Worm (Caenorhabditis elegans) whole organism, dauer: Measurements from ENCODE around the gene zipt-7.2.

Experiments used
- unc-62 ChIP-seq: sonication (generic microtip); optimal IDR thresholded peaks from 2 replicates; lab custom pipeline; 2017; ENCODE audit warnings: missing biosample characterization, missing genetic modification reagents, missing genetic modification characterization

Gene zipt-7.2

ce11 chrX:15507830-15508347 is at the start of gene zipt-7.2:
zipt-7.2 (minus strand) TSS chrX:15507880.
- no peak for TF ChIP-seq unc-62 (GFP tag; lab: Kevin White, UChicago)

DNA sequence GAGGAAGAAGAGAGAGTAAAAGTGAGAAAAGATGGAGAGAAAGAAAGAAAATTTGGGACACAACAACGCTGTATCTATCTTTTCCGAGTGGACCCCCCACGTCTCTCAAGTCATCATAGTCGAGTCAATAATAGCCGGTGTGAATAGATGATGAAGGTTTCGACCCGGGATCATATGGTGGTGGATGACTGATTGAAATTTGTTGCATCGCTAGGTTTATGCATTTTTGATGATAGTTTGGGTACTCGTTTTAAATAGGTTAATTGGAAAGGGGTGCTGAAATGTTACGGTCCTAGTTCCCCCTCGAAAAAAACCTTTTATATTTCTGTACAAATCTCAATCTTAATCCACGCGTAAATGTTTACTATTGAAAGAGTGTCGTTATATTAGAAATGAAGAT is 47.8 kb upstream of the zipt-7.2 start:
- TF ChIP-seq unc-62 (GFP tag; lab: Kevin White, UChicago), result no peak

ce11 chrX:15554910-15555309 is 47.2 kb upstream of the zipt-7.2 start:
- no peak for TF ChIP-seq unc-62 (GFP tag; lab: Kevin White, UChicago)

DNA sequence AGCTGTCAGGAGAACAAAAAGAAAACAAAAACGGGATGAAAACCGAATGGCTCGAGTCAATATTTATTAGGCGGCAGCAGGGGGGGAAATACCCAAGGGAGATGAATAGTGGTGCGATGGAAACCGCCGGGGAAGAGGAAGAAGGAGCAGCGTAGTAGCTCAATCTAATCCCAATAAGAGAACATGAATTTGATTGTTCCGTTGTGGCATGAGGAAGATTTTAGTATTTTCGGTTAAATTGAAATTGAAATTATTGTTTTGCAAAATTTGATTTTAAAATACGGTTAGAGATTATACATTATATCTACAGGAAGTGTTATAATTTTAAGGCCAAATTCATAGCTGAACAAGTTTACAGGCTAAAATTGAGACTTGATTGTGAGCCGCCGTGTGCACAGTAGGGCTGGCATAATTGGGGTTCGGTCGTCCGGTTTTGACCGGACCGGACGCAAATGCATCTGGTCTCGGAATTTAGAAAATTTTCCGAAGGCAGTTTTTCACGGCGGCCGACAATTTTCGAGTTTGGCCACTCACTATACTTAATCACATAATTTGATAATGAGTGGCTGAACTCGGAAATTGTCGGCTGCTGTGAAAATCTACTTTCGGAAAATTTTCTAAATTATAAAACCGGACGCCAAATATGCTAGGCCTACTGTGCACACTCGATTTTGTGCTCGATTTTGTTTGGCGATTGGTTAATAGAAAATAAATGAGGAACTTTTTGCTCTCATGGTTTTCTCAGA is 44.5 kb upstream of the zipt-7.2 start:
- TF ChIP-seq unc-62 (GFP tag; lab: Kevin White, UChicago), result no peak

- no peak for TF ChIP-seq unc-62 (GFP tag; lab: Kevin White, UChicago)
Observed at ce11 chrX:15550769-15551168, 43.1 kb upstream of the zipt-7.2 start.

DNA sequence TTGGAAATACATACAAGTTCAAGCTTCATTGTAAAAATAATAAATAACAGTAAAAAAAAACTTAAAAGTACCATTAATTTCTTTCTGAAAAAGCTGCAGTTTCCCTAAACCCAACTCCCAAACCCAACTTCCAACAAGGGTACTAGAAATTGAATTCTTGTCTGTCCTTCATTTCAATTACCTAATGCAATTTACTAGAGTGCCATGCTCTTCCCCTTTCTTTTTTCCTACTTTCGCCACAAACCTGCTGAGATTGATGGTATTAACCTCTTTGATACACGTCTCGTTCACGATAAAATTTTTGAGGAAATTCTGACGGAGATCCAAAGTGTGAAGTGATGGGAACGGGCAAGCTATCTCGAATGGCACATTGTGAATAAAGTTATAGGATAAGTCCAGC is 40.2 kb upstream of the zipt-7.2 start:
- no peak for TF ChIP-seq unc-62 (GFP tag; lab: Kevin White, UChicago)

DNA sequence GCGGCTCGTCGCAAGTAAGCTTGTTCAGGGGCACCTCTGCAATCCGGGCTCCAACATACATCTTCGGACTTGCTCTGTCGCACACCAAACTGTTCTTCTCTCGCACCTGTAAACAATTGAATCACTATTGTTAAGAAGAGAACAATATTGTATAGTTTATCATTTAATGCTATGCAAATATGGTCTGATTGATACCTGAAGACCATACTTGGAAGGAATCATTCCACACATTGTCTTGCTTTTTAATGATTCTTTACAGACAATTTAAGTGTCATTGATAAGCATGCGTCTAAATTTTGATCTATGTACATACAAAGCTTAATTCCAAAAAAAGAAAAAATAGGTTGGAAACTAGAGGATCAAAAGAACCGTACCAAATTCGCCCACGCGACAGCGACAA is 39.3 kb upstream of the zipt-7.2 start:
- no peak for TF ChIP-seq unc-62 (GFP tag; lab: Kevin White, UChicago)

DNA sequence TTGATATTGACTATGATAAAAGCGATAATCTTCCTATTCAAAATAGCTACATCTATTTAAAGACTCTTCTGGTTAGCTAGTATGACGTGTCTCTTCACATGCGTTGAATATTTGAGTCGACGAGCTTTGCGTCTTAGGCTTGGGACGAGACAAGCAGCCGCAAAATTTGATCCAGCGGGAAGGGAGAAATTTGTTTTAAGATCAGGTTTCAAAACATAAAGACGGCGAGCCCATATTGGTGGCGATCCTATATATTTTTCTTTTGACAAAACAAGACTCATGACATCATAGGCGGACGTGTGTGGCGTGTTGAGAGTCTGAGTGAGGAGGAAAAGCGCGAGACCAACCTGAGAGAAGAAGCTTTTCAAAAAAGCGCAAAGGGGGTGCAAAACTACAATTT is 37.8 kb upstream of the zipt-7.2 start:
- TF ChIP-seq unc-62 (GFP tag; lab: Kevin White, UChicago), result no peak

DNA sequence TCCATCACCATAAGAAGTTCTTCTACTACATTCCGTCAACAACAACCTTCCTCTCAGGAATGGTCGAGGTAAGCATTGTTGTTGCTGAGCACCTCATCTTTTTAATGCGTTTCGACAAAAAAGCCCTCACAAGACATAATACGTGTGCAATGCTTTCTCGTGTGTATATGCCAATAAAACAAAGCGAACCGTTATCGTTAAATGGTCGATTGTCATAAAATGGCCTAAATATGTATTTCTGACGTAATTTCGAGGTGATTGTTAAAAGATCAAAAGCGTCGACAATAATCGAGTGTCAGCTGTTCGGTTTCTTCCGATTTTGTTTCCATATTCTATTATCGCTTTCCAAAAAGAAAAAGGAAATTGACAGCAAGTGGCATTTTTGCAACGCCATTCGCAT is 37.0 kb upstream of the zipt-7.2 start:
- no peak for TF ChIP-seq unc-62 (GFP tag; lab: Kevin White, UChicago)

DNA sequence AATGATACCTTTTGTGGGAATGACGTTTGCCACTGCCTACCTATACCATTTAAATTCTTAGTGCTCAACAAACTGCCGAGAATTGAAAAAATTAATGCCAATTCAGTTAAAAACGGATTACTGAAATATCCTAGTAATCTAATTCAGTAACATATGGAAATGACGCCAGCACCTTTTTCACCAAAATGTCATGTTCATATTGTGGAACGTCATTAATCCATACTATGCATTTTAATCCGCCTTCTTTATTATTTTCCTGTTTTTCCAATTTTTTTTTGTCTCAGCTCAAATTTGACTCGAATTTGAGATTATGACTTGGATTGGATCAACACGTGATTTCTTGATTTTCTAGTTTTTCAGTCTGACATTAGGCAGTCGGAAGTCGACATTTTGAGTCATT is 33.8 kb upstream of the zipt-7.2 start:
- TF ChIP-seq unc-62 (GFP tag; lab: Kevin White, UChicago), result no peak

DNA sequence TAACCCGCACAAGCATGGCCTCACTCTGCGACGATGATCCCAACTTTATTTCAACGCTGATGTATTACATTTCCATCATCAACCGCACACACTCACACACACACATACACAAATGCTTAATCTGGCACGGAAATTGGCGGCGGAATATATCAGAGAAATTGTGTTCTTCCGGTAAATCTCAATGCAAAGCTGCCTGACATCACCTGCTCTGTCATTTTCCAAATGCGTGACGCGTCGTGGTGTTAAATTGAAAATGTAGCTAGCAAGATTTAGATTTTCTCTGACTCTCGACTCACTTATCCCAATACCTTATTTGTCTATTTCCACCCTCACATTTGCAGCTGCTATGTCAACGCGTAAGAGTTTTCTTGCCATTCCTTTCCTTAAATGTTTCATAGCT is 31.6 kb upstream of the zipt-7.2 start:
- no peak for TF ChIP-seq unc-62 (GFP tag; lab: Kevin White, UChicago)

DNA sequence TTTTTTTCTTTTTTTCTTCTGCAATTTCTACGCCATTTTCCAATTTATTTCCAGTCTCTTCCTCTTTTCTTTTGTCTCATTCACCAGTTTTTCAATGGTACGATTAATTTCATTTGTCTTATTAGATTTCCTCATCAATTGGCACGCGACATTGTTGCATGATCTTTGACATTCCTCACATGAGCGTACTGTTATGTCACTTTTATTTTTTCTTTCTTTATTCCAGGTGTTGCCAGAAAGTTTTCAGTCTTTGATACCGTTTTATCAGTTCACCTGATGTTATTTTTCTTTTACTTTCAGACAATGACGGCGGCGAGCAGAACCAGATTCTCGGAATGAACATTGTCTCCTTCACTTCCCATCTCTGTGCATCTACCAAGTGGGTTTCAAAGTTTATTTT is 29.7 kb upstream of the zipt-7.2 start, which contains the start of the genes olrn-1 and C02C6.14:
Gene olrn-1, plus strand, starts transcription at position 301 of the 400 bp plus-strand sequence.
Gene C02C6.14, plus strand, starts transcription at position 304 of the 400 bp plus-strand sequence.
- no peak for TF ChIP-seq unc-62 (GFP tag; lab: Kevin White, UChicago)

DNA sequence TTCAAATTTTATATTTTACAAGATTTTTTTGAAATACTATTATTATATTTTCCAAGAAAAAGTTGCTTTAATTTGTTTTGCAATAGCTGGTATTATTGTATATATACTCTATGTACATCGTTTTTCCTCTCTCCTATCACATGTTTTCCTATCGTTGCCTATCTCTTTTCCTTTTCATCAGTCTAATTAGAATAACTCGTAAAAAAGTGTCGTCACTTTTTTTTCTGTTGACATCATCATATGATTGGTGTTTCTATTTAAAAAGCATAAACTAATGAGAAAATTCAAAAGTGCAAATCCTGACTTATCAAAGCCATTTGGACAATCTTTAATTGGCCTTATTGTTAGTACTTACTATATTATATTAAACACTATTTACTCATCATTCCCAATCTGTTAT is 28.3 kb upstream of the zipt-7.2 start:
- TF ChIP-seq unc-62 (GFP tag; lab: Kevin White, UChicago), result no peak

DNA sequence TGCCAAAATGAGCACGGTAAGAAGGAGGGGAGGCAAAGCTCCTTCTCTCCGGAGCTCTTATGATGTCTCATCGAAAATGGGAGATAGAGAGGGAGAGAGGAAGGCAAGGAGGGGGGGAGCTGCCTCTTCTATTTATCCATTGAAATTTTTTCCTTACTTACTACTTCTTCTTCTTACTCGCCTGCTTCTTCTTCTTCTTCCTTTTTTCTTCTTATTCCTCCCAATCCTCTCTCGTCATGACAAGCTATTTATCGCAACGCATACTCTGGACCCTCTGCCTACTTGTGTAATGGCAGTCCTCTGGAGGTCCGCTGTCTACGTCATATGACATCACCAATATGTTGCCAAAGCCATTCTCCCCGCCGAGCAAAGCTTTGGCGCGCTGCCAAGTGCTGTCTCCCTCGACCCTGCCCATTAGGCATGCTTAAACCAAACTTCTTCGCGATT is 27.5 kb upstream of the zipt-7.2 start:
- no peak for TF ChIP-seq unc-62 (GFP tag; lab: Kevin White, UChicago)

DNA sequence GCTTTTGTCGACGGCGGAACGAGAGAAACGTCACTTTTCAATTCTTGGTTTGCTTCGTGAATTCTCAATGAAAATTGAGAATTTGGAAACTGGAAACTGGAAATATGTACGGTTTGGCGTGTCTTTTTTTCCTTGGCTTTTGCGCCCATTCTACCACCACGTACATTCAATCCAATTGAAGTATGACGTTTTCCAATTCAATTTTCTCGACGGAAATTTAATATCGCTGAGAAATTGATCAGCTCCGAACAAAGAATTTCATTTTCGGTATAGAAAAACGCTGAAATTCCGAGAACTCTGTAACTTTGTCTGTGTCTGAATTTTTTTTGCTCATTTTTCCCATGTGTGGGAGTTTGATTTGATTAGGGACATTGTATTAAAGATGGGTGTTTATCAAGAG is 25.6 kb upstream of the zipt-7.2 start:
- no peak for TF ChIP-seq unc-62 (GFP tag; lab: Kevin White, UChicago)

DNA sequence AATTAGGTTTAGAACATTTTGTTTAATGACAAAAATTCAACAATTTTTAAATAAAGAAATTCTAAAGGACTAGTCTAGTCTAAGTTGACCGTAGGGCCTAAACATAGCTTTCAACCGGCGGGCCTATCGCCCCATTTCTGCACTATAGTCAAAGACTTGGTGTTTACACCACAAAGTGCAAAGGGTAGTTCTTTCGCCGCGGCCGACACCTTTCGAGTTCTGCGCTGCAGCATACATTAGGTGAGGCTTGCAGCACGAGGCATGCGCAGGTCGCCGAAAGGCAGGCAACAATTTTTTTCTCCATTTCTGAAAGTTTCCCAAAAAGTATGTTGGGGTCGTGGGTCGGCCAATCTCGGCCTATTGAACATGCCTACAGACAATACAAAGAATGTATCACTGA is 20.8 kb upstream of the zipt-7.2 start:
- no peak for TF ChIP-seq unc-62 (GFP tag; lab: Kevin White, UChicago)

DNA sequence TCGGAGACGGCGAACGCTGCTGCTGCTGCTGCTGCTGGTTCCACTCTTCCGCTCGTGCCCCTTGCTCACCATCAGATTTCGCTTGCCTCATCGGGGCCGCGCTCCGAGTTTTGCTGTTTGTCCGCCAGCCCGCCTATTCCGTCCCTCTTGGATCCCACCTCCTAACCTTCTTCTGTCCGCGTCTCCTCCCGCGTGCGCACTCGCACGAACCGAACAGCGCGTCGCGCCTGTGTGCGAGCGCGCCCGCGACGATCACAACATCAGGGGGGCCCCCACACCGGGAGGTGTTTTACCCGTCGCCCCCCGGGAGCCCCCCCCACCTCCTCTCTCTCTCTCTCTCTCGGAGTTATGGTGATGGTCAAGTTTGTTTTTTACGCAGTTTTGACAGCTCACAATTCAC is 8.1 kb upstream of the zipt-7.2 start:
- no peak for TF ChIP-seq unc-62 (GFP tag; lab: Kevin White, UChicago)
